Fruit fly (Drosophila melanogaster): ENCODE results near the gene CG11357.

CG11357 gene

DNA sequence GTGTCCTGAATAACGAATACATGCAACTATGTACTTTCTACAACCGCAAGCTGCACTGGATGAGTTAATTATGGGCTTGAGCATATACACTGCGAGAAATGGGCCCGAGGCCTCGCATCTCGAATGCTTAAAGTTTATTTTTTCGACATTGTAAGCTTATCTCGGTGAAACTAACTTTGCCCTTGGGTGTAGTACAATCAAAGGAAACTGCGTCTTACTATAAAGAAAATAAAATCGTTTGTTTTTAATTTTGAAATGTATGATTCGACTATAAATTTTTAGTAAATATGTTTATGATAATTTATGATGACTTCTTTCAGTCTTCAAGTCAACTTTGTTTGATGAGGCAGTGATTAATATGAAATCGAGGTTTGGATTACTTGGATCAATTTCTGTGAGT, 3.9 kb downstream of the CG11357 start (continued):
- TF ChIP-seq CG10669 (GFP tag; optimal IDR thresholded peaks at IDR 0.05) = peak; percentile 65
- TF ChIP-seq cyc (GFP tag; optimal IDR thresholded peaks at IDR 0.05) = peak; percentile 57
- TF ChIP-seq Blimp-1 (GFP tag; optimal IDR thresholded peaks at IDR 0.05) = no peak
- TF ChIP-seq svp (GFP tag) = peak; percentile 76
- TF ChIP-seq CG3032 (tag; optimal IDR thresholded peaks at IDR 0.05) = peak; percentile 55
- TF ChIP-seq vri (GFP tag; optimal IDR thresholded peaks at IDR 0.05) = no peak
- no peak for TF ChIP-seq CG16779 (tag; optimal IDR thresholded peaks at IDR 0.05)
- peak; percentile 39 for TF ChIP-seq Lpt (GFP tag; optimal IDR thresholded peaks at IDR 0.05)
- TF ChIP-seq fkh (GFP tag; optimal IDR thresholded peaks at IDR 0.05) = no peak
- TF ChIP-seq Sox15 (GFP tag; optimal IDR thresholded peaks at IDR 0.05) = peak; percentile 39
- peak; percentile 48 for TF ChIP-seq Ets96B (tag; optimal IDR thresholded peaks at IDR 0.05)
- peak; percentile 63 for TF ChIP-seq topi (GFP tag; optimal IDR thresholded peaks at IDR 0.05)
- TF ChIP-seq CG31627 (GFP tag; optimal IDR thresholded peaks at IDR 0.05) = peak; percentile 54
- TF ChIP-seq CG15336 (GFP tag; IDR thresholded peaks at IDR 0.05) = peak; percentile 49; the same call in 1 of the 2 replicates
- peak; percentile 73 for TF ChIP-seq CG3919 (GFP tag; optimal IDR thresholded peaks at IDR 0.05)
- TF ChIP-seq pdm3 (GFP tag; optimal IDR thresholded peaks at IDR 0.05) = peak; percentile 69
- peak; percentile 71 for TF ChIP-seq acj6 (GFP tag; optimal IDR thresholded peaks at IDR 0.05)
- peak; percentile 52 for TF ChIP-seq CG6808 (GFP tag; optimal IDR thresholded peaks at IDR 0.05)
- peak; percentile 16 for TF ChIP-seq CG11902 (GFP tag; optimal IDR thresholded peaks at IDR 0.05)
- peak; percentile 76 for TF ChIP-seq Hr4 (GFP tag; optimal IDR thresholded peaks at IDR 0.05)
- TF ChIP-seq spab (GFP tag; optimal IDR thresholded peaks at IDR 0.05) = peak; percentile 40
- peak; percentile 46 for TF ChIP-seq Hr39 (GFP tag; optimal IDR thresholded peaks at IDR 0.05)
- no peak for TF ChIP-seq CG6854 (GFP tag; optimal IDR thresholded peaks at IDR 0.05)
- TF ChIP-seq fd85E (GFP tag; optimal IDR thresholded peaks at IDR 0.05) = no peak
- peak; percentile 22 for TF ChIP-seq CG7368 (GFP tag; optimal IDR thresholded peaks at IDR 0.05)
- peak; percentile 69 for TF ChIP-seq CG6163 (GFP tag; IDR thresholded peaks at IDR 0.05)
- TF ChIP-seq CG8319 (GFP tag; optimal IDR thresholded peaks at IDR 0.05) = peak; percentile 43
- TF ChIP-seq achi (GFP tag; optimal IDR thresholded peaks at IDR 0.05) = peak; percentile 61
- TF ChIP-seq ss (GFP tag; optimal IDR thresholded peaks at IDR 0.05) = peak in 1 of 2 experiments; percentile 56
- peak; percentile 59; the same call in 2 of the 3 replicates for TF ChIP-seq CG8119 (GFP tag; IDR thresholded peaks at IDR 0.05)
- TF ChIP-seq esn (GFP tag; optimal IDR thresholded peaks at IDR 0.05) = peak; percentile 59
- peak; percentile 95 for TF ChIP-seq Eip78C (GFP tag)

DNA sequence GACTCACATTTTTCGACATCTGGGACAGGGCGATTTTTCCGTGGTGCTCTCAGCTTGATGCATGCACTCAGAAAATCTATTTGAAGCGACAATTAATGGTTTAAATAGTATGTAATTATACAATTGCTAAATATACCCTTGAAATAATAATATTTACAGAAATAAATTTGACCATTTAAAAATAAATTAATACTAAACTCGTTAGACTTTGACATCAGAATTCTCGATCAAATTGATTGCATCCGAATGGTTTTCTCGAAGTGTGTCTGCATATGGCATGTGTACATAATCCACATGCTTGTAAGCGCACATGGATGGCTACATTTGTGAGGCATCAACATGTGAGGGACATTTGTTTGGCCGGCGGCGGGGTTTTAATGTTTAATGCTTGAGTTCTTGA, 4.8 kb downstream of the CG11357 start:
- TF ChIP-seq CG6163 (GFP tag; IDR thresholded peaks at IDR 0.05) = peak; percentile 88
- TF ChIP-seq spab (GFP tag; optimal IDR thresholded peaks at IDR 0.05) = peak; percentile 77
- TF ChIP-seq CG3032 (tag; optimal IDR thresholded peaks at IDR 0.05) = peak; percentile 87
- peak; percentile 58 for TF ChIP-seq dac (GFP tag; optimal IDR thresholded peaks at IDR 0.05)
- TF ChIP-seq svp (GFP tag) = peak; percentile 83
- TF ChIP-seq Eip75B (GFP tag; optimal IDR thresholded peaks at IDR 0.05) = peak; percentile 82
- TF ChIP-seq Eip78C (GFP tag) = peak; percentile 97
- peak; percentile 80 for TF ChIP-seq CG6276 (GFP tag; optimal IDR thresholded peaks at IDR 0.05)
- TF ChIP-seq CG11902 (GFP tag; optimal IDR thresholded peaks at IDR 0.05) = peak; percentile 19
- TF ChIP-seq Sox102F (GFP tag; optimal IDR thresholded peaks at IDR 0.05) = peak; percentile 81
- TF ChIP-seq Hr39 (GFP tag; optimal IDR thresholded peaks at IDR 0.05) = peak; percentile 58
- TF ChIP-seq CG4318 (GFP tag; optimal IDR thresholded peaks at IDR 0.05) = peak; percentile 64
- peak; percentile 68 to 83 for TF ChIP-seq salr (GFP tag; optimal IDR thresholded peaks at IDR 0.05)
- TF ChIP-seq ss (GFP tag; optimal IDR thresholded peaks at IDR 0.05) = peak; percentile 77 to 84
- peak; percentile 89 for TF ChIP-seq CG3919 (GFP tag; optimal IDR thresholded peaks at IDR 0.05)
- TF ChIP-seq OdsH (GFP tag; optimal IDR thresholded peaks at IDR 0.05) = peak; percentile 90
- peak; percentile 88 for TF ChIP-seq eg (GFP tag; IDR thresholded peaks at IDR 0.05)
- peak; percentile 88 for TF ChIP-seq acj6 (GFP tag; optimal IDR thresholded peaks at IDR 0.05)
- peak; percentile 40 for TF ChIP-seq Blimp-1 (GFP tag; optimal IDR thresholded peaks at IDR 0.05)
- TF ChIP-seq net (GFP tag; optimal IDR thresholded peaks at IDR 0.05) = peak; percentile 90
- peak; percentile 57 for TF ChIP-seq CG31627 (GFP tag; optimal IDR thresholded peaks at IDR 0.05)
- TF ChIP-seq CG1621 (tag; optimal IDR thresholded peaks at IDR 0.05) = peak; percentile 84
- peak; percentile 65 for TF ChIP-seq vri (GFP tag; optimal IDR thresholded peaks at IDR 0.05)
- peak; percentile 87 for TF ChIP-seq achi (GFP tag; optimal IDR thresholded peaks at IDR 0.05)
- TF ChIP-seq Gug (GFP tag; IDR thresholded peaks at IDR 0.05) = peak; percentile 81
- TF ChIP-seq Ets21C (GFP tag; optimal IDR thresholded peaks at IDR 0.05) = peak; percentile 32
- peak; percentile 77 for TF ChIP-seq Smox (GFP tag; optimal IDR thresholded peaks at IDR 0.05)
- peak; percentile 73 for TF ChIP-seq CG11762 (GFP tag; optimal IDR thresholded peaks at IDR 0.05; ENCODE audit: insufficient read depth)
- peak; percentile 86 for TF ChIP-seq esn (GFP tag; optimal IDR thresholded peaks at IDR 0.05)
- peak; percentile 90 for TF ChIP-seq dsx (GFP tag; optimal IDR thresholded peaks at IDR 0.05; ENCODE audit: poor library complexity, severe bottlenecking)
- TF ChIP-seq Met (GFP tag; optimal IDR thresholded peaks at IDR 0.05) = peak; percentile 84
- TF ChIP-seq CG7368 (GFP tag; optimal IDR thresholded peaks at IDR 0.05) = peak; percentile 77
